Fruit fly (Drosophila melanogaster) whole organism, embryonic: ENCODE data around the gene CG7685.
A peak's percentile ranks its signal among the peaks of the same experiment; 100 is the strongest.

Experiments used
- Abd-B ChIP-seq: fragments of 200-800 bp; sonication (Bioruptor generic); optimal IDR thresholded peaks from 2 replicates; lab custom pipeline; 2018; ENCODE audit warnings: missing biosample characterization, mild to moderate bottlenecking, missing genetic modification characterization, moderate library complexity
- Bdp1 ChIP-seq: fragments of 200-800 bp; sonication (Bioruptor generic); optimal IDR thresholded peaks from 3 replicates; lab custom pipeline; 2016; ENCODE audit warnings: missing biosample characterization, missing genetic modification characterization
- CG11504 ChIP-seq: fragments of 200-800 bp; sonication (Bioruptor generic); optimal IDR thresholded peaks from 3 replicates; lab custom pipeline; 2019; ENCODE audit warnings: missing biosample characterization, mild to moderate bottlenecking, missing genetic modification characterization, moderate library complexity
- CG14050 ChIP-seq: fragments of 200-800 bp; sonication (Bioruptor generic); IDR thresholded peaks from 3 replicates; pipeline ENCODE4 v1.3.6; 2022; ENCODE audit warnings: missing biosample characterization, missing genetic modification characterization
- CG15696 ChIP-seq: fragments of 200-800 bp; sonication (Bioruptor generic); optimal IDR thresholded peaks from 2 replicates; lab custom pipeline; 2019; ENCODE audit warnings: missing biosample characterization, mild to moderate bottlenecking, missing genetic modification characterization, moderate library complexity
- CG2712 ChIP-seq: fragments of 200-800 bp; optimal IDR thresholded peaks from 3 replicates; lab custom pipeline; 2019; ENCODE audit warnings: missing biosample characterization, mild to moderate bottlenecking, missing genetic modification characterization, moderate library complexity
- CG3065 ChIP-seq: fragments of 200-800 bp; sonication (Bioruptor generic); optimal IDR thresholded peaks from 2 replicates; lab custom pipeline; 2016; ENCODE audit warnings: missing biosample characterization, missing genetic modification characterization
- CG3281 ChIP-seq: fragments of 200-800 bp; sonication (Bioruptor generic); optimal IDR thresholded peaks from 3 replicates; lab custom pipeline; 2017; ENCODE audit warnings: missing biosample characterization, mild to moderate bottlenecking, missing genetic modification characterization
- CG4328 ChIP-seq: fragments of 200-800 bp; sonication (Bioruptor generic); optimal IDR thresholded peaks from 3 replicates; lab custom pipeline; 2017; ENCODE audit warnings: missing biosample characterization, missing genetic modification reagents, missing genetic modification characterization
- CG43689 ChIP-seq: fragments of 200-800 bp; sonication (Bioruptor generic); IDR thresholded peaks from 2 replicates; pipeline ENCODE4 v1.3.6; 2022; ENCODE audit warnings: missing biosample characterization, missing genetic modification characterization
- CG4404 ChIP-seq: fragments of 200-800 bp; sonication (Bioruptor generic); IDR thresholded peaks from 2 replicates; pipeline ENCODE4 v1.3.6; 2022; ENCODE audit warnings: missing biosample characterization, missing genetic modification characterization
- CG5180 ChIP-seq: fragments of 200-800 bp; sonication (Bioruptor generic); optimal IDR thresholded peaks from 3 replicates; lab custom pipeline; 2017; ENCODE audit warnings: missing biosample characterization, missing genetic modification characterization, mild to moderate bottlenecking, moderate library complexity, missing genetic modification reagents
- CG7372 ChIP-seq: fragments of 200-800 bp; sonication (Bioruptor generic); IDR thresholded peaks from 2 replicates; pipeline ENCODE4 v1.3.6; 2022; ENCODE audit warnings: missing biosample characterization, missing genetic modification characterization
- CG7745 ChIP-seq: fragments of 200-800 bp; sonication (Bioruptor generic); optimal IDR thresholded peaks from 2 replicates; lab custom pipeline; 2018; ENCODE audit warnings: missing biosample characterization, mild to moderate bottlenecking, missing genetic modification characterization, moderate library complexity
- CG7928 ChIP-seq: fragments of 200-800 bp; sonication (Bioruptor generic); optimal IDR thresholded peaks from 2 replicates; lab custom pipeline; 2017; ENCODE audit warnings: missing biosample characterization, mild to moderate bottlenecking, missing genetic modification characterization
- CG7987 ChIP-seq: fragments of 200-800 bp; sonication (Bioruptor generic); optimal IDR thresholded peaks from 2 replicates; lab custom pipeline; 2018; ENCODE audit warnings: missing biosample characterization, mild to moderate bottlenecking, missing genetic modification characterization, moderate library complexity
- Chrac-16 ChIP-seq: fragments of 200-800 bp; sonication (Bioruptor generic); optimal IDR thresholded peaks from 3 replicates; lab custom pipeline; 2016; ENCODE audit warnings: missing biosample characterization, missing genetic modification characterization
- CrebB ChIP-seq: fragments of 200-800 bp; sonication (Bioruptor generic); optimal IDR thresholded peaks from 3 replicates; lab custom pipeline; 2018; ENCODE audit warnings: missing biosample characterization, mild to moderate bottlenecking, missing genetic modification characterization
- Dfd ChIP-seq, 2 experiments: fragments of >200 bp; optimal IDR thresholded peaks; 2 replicates each; lab custom pipeline; 2017; ENCODE audit warnings: missing biosample characterization in 2 of 2, missing genetic modification characterization in 2 of 2
- Doc2 ChIP-seq: fragments of 200-800 bp; sonication (Bioruptor generic); IDR thresholded peaks from 2 replicates; pipeline ENCODE4 v1.3.6; 2022; ENCODE audit warnings: missing biosample characterization, missing genetic modification characterization
- Drgx ChIP-seq: fragments of 200-800 bp; sonication (Bioruptor generic); IDR thresholded peaks from 2 replicates; pipeline ENCODE4 v1.3.6; 2022; ENCODE audit warnings: missing biosample characterization, missing genetic modification characterization
- E2f1 ChIP-seq: fragments of 200-800 bp; sonication (Bioruptor generic); IDR thresholded peaks from 2 replicates; pipeline ENCODE4 v1.3.6; 2022; ENCODE audit warnings: missing biosample characterization, missing genetic modification characterization
- Fer2 ChIP-seq: fragments of 200-800 bp; sonication (Bioruptor generic); optimal IDR thresholded peaks from 2 replicates; lab custom pipeline; 2018; ENCODE audit warnings: missing biosample characterization, mild to moderate bottlenecking, missing genetic modification characterization, moderate library complexity
- H15 ChIP-seq: fragments of 200-800 bp; sonication (Bioruptor generic); IDR thresholded peaks from 3 replicates; pipeline ENCODE4 v1.3.6; 2022; ENCODE audit warnings: missing biosample characterization, missing genetic modification characterization
- Hmr ChIP-seq: fragments of 200-800 bp; sonication (Bioruptor generic); optimal IDR thresholded peaks from 3 replicates; lab custom pipeline; 2017; ENCODE audit warnings: mild to moderate bottlenecking, missing biosample characterization, missing genetic modification reagents, missing genetic modification characterization
- Hr39 ChIP-seq: fragments of >200 bp; optimal IDR thresholded peaks from 2 replicates; lab custom pipeline; 2017
- Hr78 ChIP-seq, 2 experiments: fragments of 200-800 bp in 1 of 2; fragments of >200 bp in 1 of 2; sonication (Bioruptor generic) in 1 of 2; optimal IDR thresholded peaks; 2 replicates each; lab custom pipeline; 2017 to 2019; ENCODE audit warnings: missing biosample characterization in 2 of 2, missing genetic modification characterization in 2 of 2, mild to moderate bottlenecking in 1 of 2, moderate library complexity in 1 of 2
- Lhr ChIP-seq: fragments of 200-800 bp; sonication (Bioruptor generic); optimal IDR thresholded peaks from 3 replicates; lab custom pipeline; 2017; ENCODE audit warnings: mild to moderate bottlenecking, missing biosample characterization, missing genetic modification reagents, missing genetic modification characterization
- Lim3 ChIP-seq: fragments of 200-800 bp; sonication (Bioruptor generic); IDR thresholded peaks from 2 replicates; pipeline ENCODE4 v1.3.6; 2022; ENCODE audit warnings: missing biosample characterization, missing genetic modification characterization
- MBD-R2 ChIP-seq: fragments of 200-800 bp; sonication (Bioruptor generic); IDR thresholded peaks from 2 replicates; pipeline ENCODE4 v1.3.6; 2022; ENCODE audit warnings: missing biosample characterization, missing genetic modification characterization
- Myb ChIP-seq: fragments of 200-800 bp; sonication (Bioruptor generic); optimal IDR thresholded peaks from 2 replicates; lab custom pipeline; 2016; ENCODE audit warnings: missing biosample characterization, missing genetic modification characterization
- Sin3A ChIP-seq: fragments of >200 bp; optimal IDR thresholded peaks from 2 replicates; lab custom pipeline; 2018
- ash1 ChIP-seq: fragments of 200-800 bp; sonication (Bioruptor generic); optimal IDR thresholded peaks from 2 replicates; lab custom pipeline; 2018; ENCODE audit warnings: missing biosample characterization, mild to moderate bottlenecking, missing genetic modification characterization
- chinmo ChIP-seq: fragments of 200-800 bp; sonication (Bioruptor generic); IDR thresholded peaks from 4 replicates; pipeline ENCODE4 v1.3.6; 2022; ENCODE audit warnings: missing biosample characterization, missing genetic modification characterization; ENCODE audit not compliant: partially characterized antibody
- croc ChIP-seq: fragments of 200-800 bp; sonication (Bioruptor generic); conservative IDR thresholded peaks from 3 replicates; pipeline ENCODE4 v1.3.6; 2022; ENCODE audit warnings: missing biosample characterization, missing genetic modification characterization
- danr ChIP-seq: fragments of 200-800 bp; sonication (Bioruptor generic); IDR thresholded peaks from 2 replicates; pipeline ENCODE4 v1.3.6; 2022; ENCODE audit warnings: missing biosample characterization, missing genetic modification characterization
- dm ChIP-seq: fragments of 200-800 bp; sonication (Bioruptor generic); optimal IDR thresholded peaks from 3 replicates; lab custom pipeline; 2016; ENCODE audit warnings: missing biosample characterization, missing genetic modification characterization
- dmrt11E ChIP-seq: fragments of 200-800 bp; sonication (Bioruptor generic); optimal IDR thresholded peaks from 3 replicates; lab custom pipeline; 2018; ENCODE audit warnings: missing biosample characterization, mild to moderate bottlenecking, missing genetic modification characterization, moderate library complexity
- esg ChIP-seq: fragments of 200-800 bp; sonication (Bioruptor generic); conservative IDR thresholded peaks from 2 replicates; pipeline ENCODE4 v1.3.6; 2022; ENCODE audit warnings: missing biosample characterization, missing genetic modification characterization
- fd64A ChIP-seq: fragments of 200-800 bp; sonication (Bioruptor generic); optimal IDR thresholded peaks from 3 replicates; lab custom pipeline; 2018; ENCODE audit warnings: missing biosample characterization, mild to moderate bottlenecking, missing genetic modification characterization
- grn ChIP-seq: fragments of 200-800 bp; sonication (Bioruptor generic); optimal IDR thresholded peaks from 3 replicates; lab custom pipeline; 2017; ENCODE audit warnings: missing biosample characterization, missing genetic modification characterization
- jigr1 ChIP-seq: fragments of 200-800 bp; sonication (Bioruptor generic); IDR thresholded peaks from 3 replicates; pipeline ENCODE4 v1.3.6; 2022; ENCODE audit warnings: missing biosample characterization, missing genetic modification characterization
- jumu ChIP-seq: fragments of 200-800 bp; sonication (Bioruptor generic); optimal IDR thresholded peaks from 3 replicates; lab custom pipeline; 2016; ENCODE audit warnings: missing biosample characterization, missing genetic modification characterization
- mam ChIP-seq: fragments of 200-800 bp; sonication (Bioruptor generic); optimal IDR thresholded peaks from 3 replicates; lab custom pipeline; 2016; ENCODE audit warnings: missing biosample characterization, missing genetic modification characterization
- nmo ChIP-seq: fragments of 200-800 bp; sonication (Bioruptor generic); optimal IDR thresholded peaks from 2 replicates; lab custom pipeline; 2018; ENCODE audit warnings: missing biosample characterization, mild to moderate bottlenecking, missing genetic modification characterization, moderate library complexity
- nom ChIP-seq: fragments of 200-800 bp; sonication (Bioruptor generic); optimal IDR thresholded peaks from 2 replicates; lab custom pipeline; 2017; ENCODE audit warnings: missing biosample characterization, missing genetic modification characterization, mild to moderate bottlenecking, moderate library complexity, missing genetic modification reagents
- sna ChIP-seq: fragments of 200-800 bp; sonication (Bioruptor generic); IDR thresholded peaks from 2 replicates; pipeline ENCODE4 v1.3.6; 2022; ENCODE audit warnings: missing biosample characterization, missing genetic modification characterization; ENCODE audit not compliant: partially characterized antibody
- sqz ChIP-seq: fragments of 200-800 bp; sonication (Bioruptor generic); optimal IDR thresholded peaks from 3 replicates; lab custom pipeline; 2018; ENCODE audit warnings: missing biosample characterization, mild to moderate bottlenecking, missing genetic modification characterization
- stc ChIP-seq: fragments of 200-800 bp; sonication (Bioruptor generic); IDR thresholded peaks from 2 replicates; pipeline ENCODE4 v1.3.6; 2022; ENCODE audit warnings: missing biosample characterization, missing genetic modification characterization
- tin ChIP-seq: fragments of 200-800 bp; sonication (Bioruptor generic); optimal IDR thresholded peaks from 3 replicates; lab custom pipeline; 2016; ENCODE audit warnings: missing biosample characterization, missing genetic modification characterization
- tio ChIP-seq: fragments of 200-800 bp; sonication (Bioruptor generic); optimal IDR thresholded peaks from 2 replicates; lab custom pipeline; 2017; ENCODE audit warnings: missing biosample characterization, missing genetic modification characterization, inconsistent platforms

The CG7685 gene

dm6 chr3R:18365978-18366643, 38.6 kb upstream of the CG7685 start, which contains the start of the genes WRNexo and Nup43 (continued):
- TF ChIP-seq fd64A (no peak), sqz (no peak), Hr78 (GFP tag; optimal IDR thresholded peaks at IDR 0.05; lab: Kevin White, UChicago) (no peak), Lhr (GFP tag; lab: Kevin White, UChicago) (peak; percentile 44), MBD-R2 (GFP tag; lab: Robert Waterston, UW) (no peak), Abd-B (peak; percentile 47), Drgx (GFP tag; lab: Robert Waterston, UW) (no peak), CG5180 (GFP tag; lab: Kevin White, UChicago) (no peak), Fer2 (no peak), CG3065 (GFP tag; lab: Kevin White, UChicago) (no peak), tin (GFP tag; lab: Kevin White, UChicago) (peak; percentile 42), tio (GFP tag; lab: Kevin White, UChicago) (peak; percentile 46), stc (no peak), grn (GFP tag; lab: Kevin White, UChicago) (no peak), CG7987 (no peak), jumu (peak; percentile 31), CG3281 (GFP tag; lab: Kevin White, UChicago) (no peak), Myb (no peak), Chrac-16 (GFP tag; lab: Kevin White, UChicago) (peak; percentile 19), mam (GFP tag; lab: Kevin White, UChicago) (peak; percentile 61), nmo (GFP tag; lab: Kevin White, UChicago) (peak; percentile 71), esg (GFP tag; lab: Robert Waterston, UW) (no peak), CG7745 (tag; lab: Kevin White, UChicago) (no peak), Bdp1 (GFP tag; lab: Kevin White, UChicago) (no peak), jigr1 (GFP tag; lab: Robert Waterston, UW) (no peak), dmrt11E (tag; lab: Kevin White, UChicago) (peak; percentile 51), CG15696 (tag; lab: Kevin White, UChicago) (peak; percentile 47), Sin3A (lab: Kevin White, UChicago) (peak; percentile 44), ash1 (GFP tag; lab: Kevin White, UChicago) (no peak), Doc2 (GFP tag; lab: Robert Waterston, UW) (no peak), CG7928 (GFP tag; lab: Kevin White, UChicago) (peak; percentile 87), dm (GFP tag; lab: Kevin White, UChicago) (peak; percentile 31), Hmr (GFP tag; lab: Kevin White, UChicago) (peak; percentile 35), CG43689 (GFP tag; lab: Robert Waterston, UW) (no peak), chinmo (GFP tag; lab: Robert Waterston, UW) (no peak), CG11504 (tag; lab: Kevin White, UChicago) (peak; percentile 61), CrebB (tag; lab: Kevin White, UChicago) (no peak), CG7372 (GFP tag; lab: Robert Waterston, UW) (0 out of 2 replicates have a peak, but pooled peaks have one; percentile 32), Hr39 (lab: Kevin White, UChicago) (no peak), CG2712 (tag; lab: Kevin White, UChicago) (peak; percentile 53), CG4404 (GFP tag; lab: Robert Waterston, UW) (peak; percentile 30; the same call in 1 of the 2 replicates), sna (GFP tag; lab: Robert Waterston, UW) (no peak), danr (GFP tag; lab: Robert Waterston, UW) (no peak), croc (GFP tag; lab: Robert Waterston, UW) (no peak), Lim3 (GFP tag; lab: Robert Waterston, UW) (no peak), Dfd (GFP tag; optimal IDR thresholded peaks at IDR 0.05; lab: Kevin White, UChicago) (no peak), E2f1 (GFP tag; lab: Robert Waterston, UW) (peak; percentile 75), nom (GFP tag; lab: Kevin White, UChicago) (no peak), CG14050 (no peak), CG4328 (GFP tag; lab: Kevin White, UChicago) (no peak), H15 (GFP tag; lab: Robert Waterston, UW) (0 out of 3 replicates have a peak, but pooled peaks have one; percentile 31)
